Fruit fly (Drosophila melanogaster): ENCODE measurements around the gene phol.

DNA sequence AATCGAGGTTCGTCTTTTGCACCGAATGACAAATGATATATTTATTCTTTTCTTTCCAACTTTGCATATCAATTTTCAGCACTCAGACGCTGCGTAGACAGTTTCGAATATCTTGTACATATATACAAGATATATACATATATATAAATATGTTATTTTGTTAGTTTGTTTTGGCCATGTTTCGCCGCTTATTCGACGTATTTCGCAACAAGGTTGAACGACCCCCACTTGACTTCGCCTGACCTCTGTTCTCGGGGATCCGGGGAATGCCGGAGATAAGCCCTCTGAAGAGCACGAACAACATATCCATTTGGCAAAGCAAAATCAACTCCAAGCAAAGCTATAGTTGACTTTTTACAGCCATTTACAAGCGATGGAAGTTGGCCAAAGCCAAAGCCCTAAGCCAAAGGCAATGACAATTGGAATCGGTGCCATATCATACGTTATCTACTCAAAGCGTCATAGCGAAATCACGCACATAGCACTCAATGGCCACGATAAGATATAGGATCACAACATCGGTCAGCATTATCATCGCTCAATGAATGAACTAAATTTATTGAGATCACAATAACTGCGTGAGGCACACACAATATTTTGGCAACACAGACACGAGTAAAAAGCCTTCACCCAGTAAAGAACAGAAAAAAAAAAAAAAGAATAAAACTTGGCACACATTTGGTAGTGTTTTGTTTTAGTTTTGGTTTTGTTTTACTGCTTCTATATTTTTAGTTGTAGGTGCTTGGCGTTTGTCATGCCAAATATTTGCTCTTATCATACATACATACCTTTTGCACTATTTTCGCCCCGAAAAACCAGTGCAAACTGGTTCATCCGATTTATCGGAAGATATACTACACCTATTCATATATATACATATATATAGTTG is 44.1 kb upstream of the phol start:
- no peak for TF ChIP-seq Ets96B (tag; optimal IDR thresholded peaks at IDR 0.05)
- no peak for TF ChIP-seq salr (GFP tag; optimal IDR thresholded peaks at IDR 0.05)
- TF ChIP-seq Ets21C (GFP tag; optimal IDR thresholded peaks at IDR 0.05): no peak
- TF ChIP-seq CG8632 (GFP tag; optimal IDR thresholded peaks at IDR 0.05): no peak
- no peak for TF ChIP-seq fd85E (GFP tag; optimal IDR thresholded peaks at IDR 0.05)
- no peak for TF ChIP-seq CG31627 (GFP tag; optimal IDR thresholded peaks at IDR 0.05)
- no peak for TF ChIP-seq CG8119 (GFP tag; IDR thresholded peaks at IDR 0.05)
- TF ChIP-seq Blimp-1 (GFP tag; optimal IDR thresholded peaks at IDR 0.05): no peak
- no peak for TF ChIP-seq fkh (GFP tag; optimal IDR thresholded peaks at IDR 0.05)
- TF ChIP-seq Lpt (GFP tag; optimal IDR thresholded peaks at IDR 0.05): no peak
- TF ChIP-seq Eip75B (GFP tag; optimal IDR thresholded peaks at IDR 0.05): no peak
- TF ChIP-seq Sox102F (GFP tag; optimal IDR thresholded peaks at IDR 0.05): no peak

Data from whole organism, prepupa.